Worm (Caenorhabditis elegans) whole organism, late embryonic: Measurements from ENCODE around the gene srh-209.
"Not testable (repeated sequence)": the region's sequence is repeated elsewhere in the genome, so short reads cannot be mapped to it uniquely, and the experiment has no call there.

Experiments
- C08G9.2 ChIP-seq: sonication (generic microtip); optimal IDR thresholded peaks from 2 replicates; lab custom pipeline; 2016; ENCODE audit warnings: mild to moderate bottlenecking, missing genetic modification characterization, moderate library complexity, missing compliant biosample characterization
- F13H6.1 ChIP-seq: sonication (generic microtip); optimal IDR thresholded peaks from 2 replicates; lab custom pipeline; 2016; ENCODE audit warnings: missing genetic modification characterization, missing compliant biosample characterization
- K02D7.2 ChIP-seq: sonication (generic microtip); optimal IDR thresholded peaks from 2 replicates; lab custom pipeline; 2017; ENCODE audit warnings: mild to moderate bottlenecking, missing genetic modification characterization, missing compliant biosample characterization
- T23F11.4 ChIP-seq: fragments of 200-800 bp; sonication (Bioruptor generic); optimal IDR thresholded peaks from 2 replicates; lab custom pipeline; 2018; ENCODE audit warnings: mild to moderate bottlenecking, missing genetic modification characterization, missing compliant biosample characterization
- Y22D7AL.16 ChIP-seq: sonication (generic microtip); optimal IDR thresholded peaks from 2 replicates; lab custom pipeline; 2016; ENCODE audit warnings: missing genetic modification characterization, missing compliant biosample characterization
- ahr-1 ChIP-seq: sonication (generic microtip); optimal IDR thresholded peaks from 2 replicates; lab custom pipeline; 2016; ENCODE audit warnings: missing genetic modification characterization, missing compliant biosample characterization
- ama-1 ChIP-seq: fragments of 150-350 bp; optimal IDR thresholded peaks from 2 replicates; lab custom pipeline; 2014
- ceh-14 ChIP-seq: sonication (generic microtip); optimal IDR thresholded peaks from 2 replicates; lab custom pipeline; 2016; ENCODE audit warnings: missing genotype, missing genetic modification characterization, missing compliant biosample characterization
- ceh-18 ChIP-seq: sonication (generic microtip); optimal IDR thresholded peaks from 2 replicates; lab custom pipeline; 2016; ENCODE audit warnings: missing genetic modification characterization, missing compliant biosample characterization
- ceh-19 ChIP-seq: fragments of 200-800 bp; sonication (Bioruptor generic); optimal IDR thresholded peaks from 2 replicates; lab custom pipeline; 2018; ENCODE audit warnings: mild to moderate bottlenecking, missing genetic modification characterization, missing compliant biosample characterization
- ceh-22 ChIP-seq: sonication (generic microtip); optimal IDR thresholded peaks from 2 replicates; lab custom pipeline; 2017; ENCODE audit warnings: missing biosample characterization, missing genetic modification characterization
- ceh-24 ChIP-seq: sonication (generic microtip); optimal IDR thresholded peaks from 2 replicates; lab custom pipeline; 2016; ENCODE audit warnings: mild to moderate bottlenecking, missing genetic modification characterization, missing compliant biosample characterization
- ceh-30 ChIP-seq: fragments of 150-350 bp; optimal IDR thresholded peaks from 2 replicates; lab custom pipeline; 2014; ENCODE audit warnings: missing biosample characterization, missing genetic modification characterization
- ceh-34 ChIP-seq: sonication (generic microtip); optimal IDR thresholded peaks from 2 replicates; lab custom pipeline; 2016; ENCODE audit warnings: mild to moderate bottlenecking, missing genetic modification characterization, missing compliant biosample characterization
- ceh-45 ChIP-seq: fragments of 200-800 bp; sonication (Bioruptor generic); IDR thresholded peaks from 2 replicates; pipeline ENCODE4 v1.3.6; 2022; ENCODE audit warnings: missing genetic modification reagents, missing genetic modification characterization, missing compliant biosample characterization
- ceh-6 ChIP-seq: fragments of 200-800 bp; sonication (Bioruptor generic); optimal IDR thresholded peaks from 2 replicates; lab custom pipeline; 2018; ENCODE audit warnings: mild to moderate bottlenecking, missing genetic modification characterization, missing compliant biosample characterization
- ceh-9 ChIP-seq: sonication (generic microtip); optimal IDR thresholded peaks from 2 replicates; lab custom pipeline; 2016; ENCODE audit warnings: mild to moderate bottlenecking, missing genetic modification characterization, inconsistent platforms, missing compliant biosample characterization
- che-1 ChIP-seq: sonication (generic microtip); optimal IDR thresholded peaks from 2 replicates; lab custom pipeline; 2016; ENCODE audit warnings: mild to moderate bottlenecking, missing genetic modification characterization, missing compliant biosample characterization
- elt-2 ChIP-seq: sonication (generic microtip); optimal IDR thresholded peaks from 2 replicates; lab custom pipeline; 2016; ENCODE audit warnings: missing genetic modification reagents, missing genetic modification characterization, missing compliant biosample characterization
- ets-4 ChIP-seq: sonication (generic microtip); optimal IDR thresholded peaks from 2 replicates; lab custom pipeline; 2016; ENCODE audit warnings: missing genetic modification characterization, missing compliant biosample characterization
- fax-1 ChIP-seq: sonication (generic microtip); optimal IDR thresholded peaks from 2 replicates; lab custom pipeline; 2016; ENCODE audit warnings: missing genotype, missing genetic modification characterization, missing compliant biosample characterization
- hlh-6 ChIP-seq: sonication (generic microtip); optimal IDR thresholded peaks from 2 replicates; lab custom pipeline; 2016; ENCODE audit warnings: missing genotype, missing genetic modification characterization, missing compliant biosample characterization
- hlh-8 ChIP-seq: sonication (generic microtip); optimal IDR thresholded peaks from 2 replicates; lab custom pipeline; 2016; ENCODE audit warnings: missing genotype, missing genetic modification characterization, missing compliant biosample characterization
- madf-2 ChIP-seq: sonication (generic microtip); optimal IDR thresholded peaks from 2 replicates; lab custom pipeline; 2017; ENCODE audit warnings: missing genetic modification characterization, missing compliant biosample characterization
- mec-3 ChIP-seq: sonication (generic microtip); optimal IDR thresholded peaks from 2 replicates; lab custom pipeline; 2016; ENCODE audit warnings: borderline replicate concordance, missing genetic modification characterization, missing compliant biosample characterization
- nfya-1 ChIP-seq: sonication (generic microtip); optimal IDR thresholded peaks from 2 replicates; lab custom pipeline; 2017; ENCODE audit warnings: missing genetic modification characterization, mild to moderate bottlenecking, missing compliant biosample characterization, antibody characterized with exemption, moderate library complexity
- nhr-11 ChIP-seq: fragments of 150-350 bp; optimal IDR thresholded peaks from 2 replicates; lab custom pipeline; 2014; ENCODE audit warnings: missing biosample characterization, missing genetic modification characterization
- nhr-232 ChIP-seq: sonication (generic microtip); optimal IDR thresholded peaks from 2 replicates; lab custom pipeline; 2016; ENCODE audit warnings: missing genetic modification characterization, missing compliant biosample characterization
- pag-3 ChIP-seq: sonication (generic microtip); optimal IDR thresholded peaks from 2 replicates; lab custom pipeline; 2016; ENCODE audit warnings: missing compliant biosample characterization, missing genetic modification characterization, borderline replicate concordance
- pax-1 ChIP-seq: fragments of 150-350 bp; optimal IDR thresholded peaks from 2 replicates; lab custom pipeline; 2014; ENCODE audit warnings: missing biosample characterization, missing genetic modification characterization
- pha-2 ChIP-seq: sonication (generic microtip); optimal IDR thresholded peaks from 2 replicates; lab custom pipeline; 2017; ENCODE audit warnings: mild to moderate bottlenecking, missing genetic modification characterization, missing compliant biosample characterization
- pha-4 ChIP-seq: fragments of 150-350 bp; optimal IDR thresholded peaks from 2 replicates; lab custom pipeline; 2018; ENCODE audit warnings: missing biosample characterization, missing genetic modification reagents, missing genetic modification characterization
- pros-1 ChIP-seq: fragments of 150-350 bp; optimal IDR thresholded peaks from 2 replicates; lab custom pipeline; 2014; ENCODE audit warnings: missing biosample characterization, missing genetic modification reagents, missing genetic modification characterization
- rnt-1 ChIP-seq: sonication (generic microtip); optimal IDR thresholded peaks from 2 replicates; lab custom pipeline; 2016; ENCODE audit warnings: missing genetic modification characterization, missing compliant biosample characterization
- sdc-2 ChIP-seq: sonication (generic microtip); optimal IDR thresholded peaks from 2 replicates; lab custom pipeline; 2016; ENCODE audit warnings: missing genotype, missing genetic modification characterization, missing compliant biosample characterization
- tbx-2 ChIP-seq: sonication (generic microtip); optimal IDR thresholded peaks from 2 replicates; lab custom pipeline; 2016; ENCODE audit warnings: missing genetic modification characterization, missing compliant biosample characterization
- tbx-7 ChIP-seq: sonication (generic microtip); optimal IDR thresholded peaks from 2 replicates; lab custom pipeline; 2016; ENCODE audit warnings: missing genotype, missing genetic modification characterization, missing compliant biosample characterization
- unc-3 ChIP-seq, 2 experiments: fragments of 200-800 bp in 1 of 2; sonication (Bioruptor generic) in 1 of 2; sonication (generic microtip) in 1 of 2; conservative IDR thresholded peaks in 1 of 2; optimal IDR thresholded peaks in 1 of 2; 2 replicates each; pipeline versions ENCODE4 v1.3.6 to Lab custom; 2016 to 2022; ENCODE audit warnings: missing compliant biosample characterization in 2 of 2, missing genetic modification characterization in 2 of 2, missing genetic modification reagents in 1 of 2
- unc-42 ChIP-seq: sonication (generic microtip); optimal IDR thresholded peaks from 2 replicates; lab custom pipeline; 2016; ENCODE audit warnings: missing genotype, missing genetic modification characterization, missing compliant biosample characterization
- unc-55 ChIP-seq: sonication (generic microtip); optimal IDR thresholded peaks from 2 replicates; lab custom pipeline; 2017; ENCODE audit warnings: missing biosample characterization, missing genetic modification reagents, missing genetic modification characterization
- ztf-16 ChIP-seq: sonication (generic microtip); optimal IDR thresholded peaks from 2 replicates; lab custom pipeline; 2017; ENCODE audit warnings: missing genetic modification characterization, missing compliant biosample characterization

The srh-209 gene

ce11 chrV:18404767-18405166, at the start of gene srh-209:
TSS of gene srh-209 (minus strand) at chrV:18404867.
- TF ChIP-seq ceh-19; nfya-1 (tag; lab: Kevin White, UChicago); ceh-6 (GFP tag; lab: Kevin White, UChicago): not testable (repeated sequence)

DNA sequence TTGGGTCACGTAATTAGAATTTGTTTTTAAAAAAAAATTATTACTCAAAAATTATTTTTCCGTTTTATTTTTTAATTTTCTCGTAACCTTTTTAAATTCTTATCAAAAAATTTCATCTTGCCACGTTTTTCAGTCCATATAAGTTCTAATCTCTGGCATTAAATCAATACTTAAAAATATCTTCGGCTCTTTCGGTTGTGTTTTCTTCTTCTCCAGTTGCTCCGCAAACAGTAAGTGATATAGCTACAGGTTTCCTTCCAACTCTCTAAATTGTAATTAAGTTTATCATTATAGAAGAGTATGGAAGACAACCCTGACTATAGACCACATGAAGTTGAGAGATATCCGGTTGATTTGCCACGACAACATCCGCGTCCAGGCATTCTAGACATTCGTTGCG, 39.5 kb upstream of the srh-209 start, which contains the start of gene ZK228.1:
Gene ZK228.1, plus strand, starts transcription at position 301 of the 400 bp plus-strand sequence.
- TF ChIP-seq F13H6.1 (tag; lab: Kevin White, UChicago), result no peak
- no peak for TF ChIP-seq ets-4 (tag; lab: Kevin White, UChicago)
- no peak for TF ChIP-seq mec-3 (tag; lab: Kevin White, UChicago)
- TF ChIP-seq ceh-14, result no peak
- no peak for TF ChIP-seq fax-1 (tag; lab: Kevin White, UChicago)
- TF ChIP-seq ceh-30 (tag; lab: Kevin White, UChicago), result no peak
- TF ChIP-seq unc-55, result no peak
- TF ChIP-seq ceh-24 (tag; lab: Kevin White, UChicago), result no peak
- TF ChIP-seq rnt-1 (tag; lab: Kevin White, UChicago), result no peak
- no peak for TF ChIP-seq ceh-19
- TF ChIP-seq tbx-2 (tag; lab: Kevin White, UChicago), result no peak
- TF ChIP-seq Y22D7AL.16 (tag; lab: Kevin White, UChicago), result no peak
- TF ChIP-seq unc-3 (GFP tag; conservative IDR thresholded peaks at IDR 0.05; lab: Robert Waterston, UW), result no peak
- no peak for TF ChIP-seq unc-3 (tag; optimal IDR thresholded peaks at IDR 0.05; lab: Kevin White, UChicago)
- no peak for TF ChIP-seq T23F11.4 (GFP tag; lab: Kevin White, UChicago)
- TF ChIP-seq C08G9.2, result no peak
- no peak for TF ChIP-seq ceh-22 (tag; lab: Kevin White, UChicago)
- TF ChIP-seq, all 69 proteins: peak for 0

ce11 chrV:18439469-18439868, 34.8 kb upstream of the srh-209 start, which contains the start of gene ZK262.9:
TSS of gene ZK262.9 (plus strand) at chrV:18439769.
- TF ChIP-seq ceh-30, ceh-34, K02D7.2 (tag; lab: Kevin White, UChicago): not testable (repeated sequence)

DNA sequence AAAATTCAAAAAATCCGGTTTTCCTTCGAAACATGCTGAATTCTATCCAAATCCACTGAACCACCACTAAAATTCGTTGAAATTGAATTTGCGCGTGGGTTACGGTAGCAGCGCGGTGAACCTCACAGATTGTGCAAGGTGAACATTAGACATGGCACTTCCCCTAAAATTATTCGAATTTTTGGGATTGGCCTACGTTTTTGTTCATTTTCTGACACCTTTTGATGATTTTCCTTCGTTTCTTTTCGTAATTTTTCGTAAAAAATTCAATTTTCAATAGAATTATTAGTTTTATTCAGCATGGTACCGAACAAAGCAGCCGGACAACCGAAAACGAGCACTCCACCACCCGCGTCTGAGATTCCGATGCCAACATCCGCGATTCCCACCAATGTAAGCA, 33.4 kb upstream of the srh-209 start, which contains the start of gene ZK262.8:
Gene ZK262.8, plus strand, starts transcription at position 301 of the 400 bp plus-strand sequence.
- TF ChIP-seq che-1 (tag; lab: Kevin White, UChicago), result no peak
- no peak for TF ChIP-seq K02D7.2 (tag; lab: Kevin White, UChicago)
- TF ChIP-seq ceh-30 (tag; lab: Kevin White, UChicago), result no peak
- TF ChIP-seq ceh-9 (tag; lab: Kevin White, UChicago), result no peak
- no peak for TF ChIP-seq ahr-1
- TF ChIP-seq nhr-232 (tag; lab: Kevin White, UChicago), result no peak
- TF ChIP-seq hlh-8 (tag; lab: Kevin White, UChicago), result no peak
- TF ChIP-seq nhr-11, result no peak
- no peak for TF ChIP-seq pha-2 (tag; lab: Kevin White, UChicago)
- TF ChIP-seq sdc-2, result no peak
- no peak for TF ChIP-seq madf-2 (tag; lab: Kevin White, UChicago)
- no peak for TF ChIP-seq ceh-45 (GFP tag; lab: Robert Waterston, UW)
- TF ChIP-seq ama-1 (lab: Kevin White, UChicago), result no peak
- no peak for TF ChIP-seq nfya-1 (tag; lab: Kevin White, UChicago)

ce11 chrV:18434961-18435360, 30.3 kb upstream of the srh-209 start, which contains the start of gene ZK262.20:
TSS of gene ZK262.20 (minus strand) at chrV:18435061.
- TF ChIP-seq madf-2 (tag; lab: Kevin White, UChicago), result no peak

DNA sequence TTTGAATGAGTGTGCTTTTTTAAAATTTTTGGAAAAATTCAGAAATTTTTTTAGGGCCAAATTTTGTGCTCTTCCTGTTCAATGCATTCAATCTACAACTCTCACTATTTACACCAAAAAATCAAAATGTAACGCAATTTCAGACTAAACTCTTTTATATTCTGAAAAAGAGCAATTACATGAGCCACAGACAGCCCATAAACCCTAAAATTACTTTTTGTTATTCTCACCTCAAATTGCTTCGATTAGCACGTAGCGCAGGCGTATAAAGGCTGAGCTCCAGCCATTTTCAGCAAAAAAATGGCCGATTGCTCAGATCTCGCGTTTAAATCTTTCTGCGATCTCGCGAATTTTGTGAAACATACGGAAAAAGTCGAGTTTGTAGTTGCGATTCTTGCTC, 26.8 kb upstream of the srh-209 start, which contains the start of gene srw-82:
Gene srw-82, plus strand, starts transcription at position 301 of the 400 bp plus-strand sequence.
- TF ChIP-seq pha-2 (tag; lab: Kevin White, UChicago) (no peak), unc-42 (tag; lab: Kevin White, UChicago) (no peak), pros-1 (tag; lab: Kevin White, UChicago) (no peak), pag-3 (tag; lab: Kevin White, UChicago) (no peak), hlh-8 (tag; lab: Kevin White, UChicago) (no peak), ceh-22 (tag; lab: Kevin White, UChicago) (no peak), ceh-24 (tag; lab: Kevin White, UChicago) (no peak), pha-4 (tag; lab: Kevin White, UChicago) (no peak), elt-2 (no peak), tbx-7 (tag; lab: Kevin White, UChicago) (no peak), pax-1 (no peak), ceh-18 (tag; lab: Kevin White, UChicago) (no peak), ztf-16 (tag; lab: Kevin White, UChicago) (no peak), ceh-19 (no peak), hlh-6 (tag; lab: Kevin White, UChicago) (no peak)
- TF ChIP-seq, all 69 proteins: peak for 0
